Fruit fly (Drosophila melanogaster) whole organism: ENCODE measurements around the gene CG46304.

ENCODE experiments used
- CG8478 ChIP-seq: fragments of >200 bp; optimal IDR thresholded peaks from 2 replicates; lab custom pipeline; 2018; ENCODE audit warnings: inconsistent platforms
- Dll ChIP-seq: fragments of >200 bp; optimal IDR thresholded peaks from 2 replicates; lab custom pipeline; 2017
- EcR ChIP-seq, 2 experiments: fragments of >200 bp; optimal IDR thresholded peaks; 2 replicates each; lab custom pipeline; 2017; ENCODE audit warnings: missing biosample characterization in 2 of 2, missing genetic modification characterization in 2 of 2, missing genetic modification reagents in 2 of 2
- pan ChIP-seq: fragments of >200 bp; optimal IDR thresholded peaks from 2 replicates; lab custom pipeline; 2017
- psq ChIP-seq: fragments of >200 bp; optimal IDR thresholded peaks from 2 replicates; lab custom pipeline; 2017
- usp ChIP-seq: fragments of >200 bp; optimal IDR thresholded peaks from 2 replicates; lab custom pipeline; 2017; ENCODE audit warnings: missing biosample characterization, missing genetic modification characterization, mixed read lengths

The CG46304 gene

dm6 chr2L:18945765-18946552 is at the start of gene CG46304:
Gene CG46304 (plus strand): TSS chr2L:18946305.
- TF ChIP-seq Dll (lab: Kevin White, UChicago) (no peak), EcR (GFP tag; optimal IDR thresholded peaks at IDR 0.05; lab: Kevin White, UChicago) (peak in 1 of 2 experiments; percentile 85)

dm6 chr2L:18896371-18896770 is 49.7 kb upstream of the CG46304 start:
- TF ChIP-seq EcR (GFP tag; optimal IDR thresholded peaks at IDR 0.05; lab: Kevin White, UChicago) = no peak
- TF ChIP-seq Dll (lab: Kevin White, UChicago) = no peak
- no peak for TF ChIP-seq CG8478 (lab: Kevin White, UChicago)
- no peak for TF ChIP-seq usp
- no peak for TF ChIP-seq pan (lab: Kevin White, UChicago)
- no peak for TF ChIP-seq psq (lab: Kevin White, UChicago)

- TF ChIP-seq psq (lab: Kevin White, UChicago) = no peak
- TF ChIP-seq usp = no peak
- TF ChIP-seq pan (lab: Kevin White, UChicago) = no peak
- TF ChIP-seq EcR (GFP tag; optimal IDR thresholded peaks at IDR 0.05; lab: Kevin White, UChicago) = no peak
- TF ChIP-seq Dll (lab: Kevin White, UChicago) = no peak
- no peak for TF ChIP-seq CG8478 (lab: Kevin White, UChicago)
Measured at dm6 chr2L:18896818-18897578, 49.1 kb upstream of the CG46304 start.

- TF ChIP-seq CG8478 (lab: Kevin White, UChicago) = no peak
- TF ChIP-seq usp = no peak
- no peak for TF ChIP-seq pan (lab: Kevin White, UChicago)
- no peak for TF ChIP-seq EcR (GFP tag; optimal IDR thresholded peaks at IDR 0.05; lab: Kevin White, UChicago)
- no peak for TF ChIP-seq psq (lab: Kevin White, UChicago)
- TF ChIP-seq Dll (lab: Kevin White, UChicago) = no peak
Measured at dm6 chr2L:18897992-18898391, 48.1 kb upstream of the CG46304 start.

- no peak for TF ChIP-seq EcR (GFP tag; optimal IDR thresholded peaks at IDR 0.05; lab: Kevin White, UChicago)
- TF ChIP-seq usp = no peak
- no peak for TF ChIP-seq Dll (lab: Kevin White, UChicago)
- TF ChIP-seq pan (lab: Kevin White, UChicago) = no peak
- TF ChIP-seq CG8478 (lab: Kevin White, UChicago) = no peak
- TF ChIP-seq psq (lab: Kevin White, UChicago) = no peak
Measured at dm6 chr2L:18899254-18899653, 46.9 kb upstream of the CG46304 start.

- no peak for TF ChIP-seq CG8478 (lab: Kevin White, UChicago)
- no peak for TF ChIP-seq psq (lab: Kevin White, UChicago)
- no peak for TF ChIP-seq Dll (lab: Kevin White, UChicago)
- TF ChIP-seq EcR (GFP tag; optimal IDR thresholded peaks at IDR 0.05; lab: Kevin White, UChicago) = no peak
- no peak for TF ChIP-seq usp
- TF ChIP-seq pan (lab: Kevin White, UChicago) = no peak
Measured at dm6 chr2L:18899862-18900261, 46.2 kb upstream of the CG46304 start.

dm6 chr2L:18900976-18901375 is 45.1 kb upstream of the CG46304 start:
- TF ChIP-seq pan (lab: Kevin White, UChicago) (no peak), Dll (lab: Kevin White, UChicago) (no peak), EcR (GFP tag; optimal IDR thresholded peaks at IDR 0.05; lab: Kevin White, UChicago) (no peak), psq (lab: Kevin White, UChicago) (no peak), usp (no peak), CG8478 (lab: Kevin White, UChicago) (no peak)

dm6 chr2L:18906615-18907014 is 39.5 kb upstream of the CG46304 start:
- TF ChIP-seq CG8478 (lab: Kevin White, UChicago) (no peak), usp (no peak)

- no peak for TF ChIP-seq usp
Measured at dm6 chr2L:18907491-18907890, 38.6 kb upstream of the CG46304 start.

dm6 chr2L:18914829-18915228 is 31.3 kb upstream of the CG46304 start:
- TF ChIP-seq usp = no peak
- no peak for TF ChIP-seq psq (lab: Kevin White, UChicago)
- TF ChIP-seq CG8478 (lab: Kevin White, UChicago) = no peak
- no peak for TF ChIP-seq EcR (GFP tag; optimal IDR thresholded peaks at IDR 0.05; lab: Kevin White, UChicago)
- TF ChIP-seq Dll (lab: Kevin White, UChicago) = no peak
- TF ChIP-seq pan (lab: Kevin White, UChicago) = no peak

- TF ChIP-seq EcR (GFP tag; optimal IDR thresholded peaks at IDR 0.05; lab: Kevin White, UChicago) (no peak), pan (lab: Kevin White, UChicago) (no peak), CG8478 (lab: Kevin White, UChicago) (no peak), Dll (lab: Kevin White, UChicago) (no peak), psq (lab: Kevin White, UChicago) (no peak)
Measured at dm6 chr2L:18917584-18917983, 28.5 kb upstream of the CG46304 start.

- TF ChIP-seq pan (lab: Kevin White, UChicago) = no peak
- TF ChIP-seq psq (lab: Kevin White, UChicago) = no peak
- no peak for TF ChIP-seq usp
Measured at dm6 chr2L:18919474-18919873, 26.6 kb upstream of the CG46304 start.
